Fruit fly (Drosophila melanogaster) whole organism, embryonic: ENCODE measurements around the gene sima.

ENCODE experiments used
- Adf1 ChIP-seq: fragments of 200-800 bp; sonication (Bioruptor generic); IDR thresholded peaks from 2 replicates; pipeline ENCODE4 v1.3.6; 2022; ENCODE audit warnings: missing biosample characterization, missing genetic modification characterization
- BtbVII ChIP-seq: fragments of 200-800 bp; sonication (Bioruptor generic); optimal IDR thresholded peaks from 3 replicates; lab custom pipeline; 2017; ENCODE audit warnings: missing biosample characterization, mild to moderate bottlenecking, missing genetic modification characterization
- CG10543 ChIP-seq: fragments of 200-800 bp; sonication (Bioruptor generic); optimal IDR thresholded peaks from 3 replicates; lab custom pipeline; 2017; ENCODE audit warnings: missing biosample characterization, mild to moderate bottlenecking, missing genetic modification characterization, moderate library complexity
- CG10654 ChIP-seq: fragments of 200-800 bp; sonication (Bioruptor generic); optimal IDR thresholded peaks from 2 replicates; lab custom pipeline; 2016; ENCODE audit warnings: missing biosample characterization, missing genetic modification characterization
- CG12391 ChIP-seq: fragments of 200-800 bp; sonication (Bioruptor generic); optimal IDR thresholded peaks from 3 replicates; lab custom pipeline; 2018; ENCODE audit warnings: missing biosample characterization, mild to moderate bottlenecking, missing genetic modification characterization, moderate library complexity
- CG13287 ChIP-seq: fragments of 200-800 bp; sonication (Bioruptor generic); IDR thresholded peaks from 2 replicates; pipeline ENCODE4 v1.3.6; 2022; ENCODE audit warnings: missing biosample characterization, missing genetic modification characterization; ENCODE audit not compliant: partially characterized antibody
- CG13296 ChIP-seq: fragments of 200-800 bp; sonication (Bioruptor generic); optimal IDR thresholded peaks from 3 replicates; lab custom pipeline; 2018; ENCODE audit warnings: missing biosample characterization, mild to moderate bottlenecking, missing genetic modification characterization
- CG14710 ChIP-seq: fragments of 200-800 bp; sonication (Bioruptor generic); optimal IDR thresholded peaks from 3 replicates; lab custom pipeline; 2019; ENCODE audit warnings: missing biosample characterization, mild to moderate bottlenecking, missing genetic modification characterization, moderate library complexity
- CG16813 ChIP-seq: fragments of 200-800 bp; sonication (Bioruptor generic); IDR thresholded peaks from 3 replicates; pipeline ENCODE4 v1.3.6; 2022; ENCODE audit warnings: missing biosample characterization, missing genetic modification characterization; ENCODE audit not compliant: partially characterized antibody
- CG17829 ChIP-seq: fragments of 200-800 bp; optimal IDR thresholded peaks from 2 replicates; lab custom pipeline; 2019; ENCODE audit warnings: missing biosample characterization, mild to moderate bottlenecking, missing genetic modification characterization, moderate library complexity
- CG18599 ChIP-seq: fragments of 200-800 bp; sonication (Bioruptor generic); optimal IDR thresholded peaks from 3 replicates; lab custom pipeline; 2017; ENCODE audit warnings: missing biosample characterization, missing genetic modification characterization, mild to moderate bottlenecking, moderate library complexity, missing genetic modification reagents
- CG2875 ChIP-seq: fragments of 200-800 bp; sonication (Bioruptor generic); optimal IDR thresholded peaks from 2 replicates; lab custom pipeline; 2017; ENCODE audit warnings: missing biosample characterization, mild to moderate bottlenecking, missing genetic modification characterization, missing genetic modification reagents
- CG2889 ChIP-seq: fragments of 200-800 bp; sonication (Bioruptor generic); IDR thresholded peaks from 3 replicates; pipeline ENCODE4 v1.3.6; 2022; ENCODE audit warnings: missing biosample characterization, missing genetic modification characterization
- CG31441 ChIP-seq: fragments of 200-800 bp; sonication (Bioruptor generic); IDR thresholded peaks from 2 replicates; pipeline ENCODE4 v1.3.6; 2022; ENCODE audit warnings: missing biosample characterization, missing genetic modification characterization
- CG33213 ChIP-seq: fragments of 200-800 bp; sonication (Bioruptor generic); optimal IDR thresholded peaks from 3 replicates; lab custom pipeline; 2016; ENCODE audit warnings: missing biosample characterization, missing genetic modification characterization
- CG34422 ChIP-seq: fragments of 200-800 bp; sonication (Bioruptor generic); IDR thresholded peaks from 3 replicates; pipeline ENCODE4 v1.3.6; 2022; ENCODE audit warnings: missing biosample characterization, missing genetic modification characterization
- CG6791 ChIP-seq: fragments of 200-800 bp; sonication (Bioruptor generic); IDR thresholded peaks from 3 replicates; pipeline ENCODE4 v1.3.6; 2022; ENCODE audit warnings: missing biosample characterization, missing genetic modification characterization; ENCODE audit not compliant: partially characterized antibody
- CG7928 ChIP-seq: fragments of 200-800 bp; sonication (Bioruptor generic); optimal IDR thresholded peaks from 2 replicates; lab custom pipeline; 2017; ENCODE audit warnings: missing biosample characterization, mild to moderate bottlenecking, missing genetic modification characterization
- CG8290 ChIP-seq, 3 experiments: fragments of 200-800 bp; sonication (Bioruptor generic); optimal IDR thresholded peaks; 2 replicates each; lab custom pipeline; 2016 to 2019; ENCODE audit warnings: missing biosample characterization in 3 of 3, missing genetic modification characterization in 3 of 3, mild to moderate bottlenecking in 2 of 3, moderate library complexity in 1 of 3
- Camta ChIP-seq: fragments of 200-800 bp; sonication (Bioruptor generic); optimal IDR thresholded peaks from 2 replicates; lab custom pipeline; 2016; ENCODE audit warnings: missing biosample characterization, missing genetic modification characterization
- CoRest ChIP-seq: fragments of 200-800 bp; sonication (Bioruptor generic); optimal IDR thresholded peaks from 3 replicates; lab custom pipeline; 2018; ENCODE audit warnings: missing biosample characterization, mild to moderate bottlenecking, missing genetic modification characterization, moderate library complexity
- Dad ChIP-seq: fragments of 200-800 bp; sonication (Bioruptor generic); optimal IDR thresholded peaks from 3 replicates; lab custom pipeline; 2016; ENCODE audit warnings: missing biosample characterization, missing genetic modification characterization
- Doc2 ChIP-seq: fragments of 200-800 bp; sonication (Bioruptor generic); IDR thresholded peaks from 2 replicates; pipeline ENCODE4 v1.3.6; 2022; ENCODE audit warnings: missing biosample characterization, missing genetic modification characterization
- Drgx ChIP-seq: fragments of 200-800 bp; sonication (Bioruptor generic); IDR thresholded peaks from 2 replicates; pipeline ENCODE4 v1.3.6; 2022; ENCODE audit warnings: missing biosample characterization, missing genetic modification characterization
- E2f1 ChIP-seq: fragments of 200-800 bp; sonication (Bioruptor generic); IDR thresholded peaks from 2 replicates; pipeline ENCODE4 v1.3.6; 2022; ENCODE audit warnings: missing biosample characterization, missing genetic modification characterization
- E2f2 ChIP-seq: fragments of 200-800 bp; sonication (Bioruptor generic); IDR thresholded peaks from 2 replicates; pipeline ENCODE4 v1.3.6; 2022; ENCODE audit warnings: missing biosample characterization, missing genetic modification characterization
- Elba2 ChIP-seq: fragments of 200-800 bp; sonication (Bioruptor generic); optimal IDR thresholded peaks from 3 replicates; lab custom pipeline; 2016; ENCODE audit warnings: missing biosample characterization, missing genetic modification characterization
- Hr39 ChIP-seq: fragments of >200 bp; optimal IDR thresholded peaks from 2 replicates; lab custom pipeline; 2017
- Lhr ChIP-seq: fragments of 200-800 bp; sonication (Bioruptor generic); optimal IDR thresholded peaks from 3 replicates; lab custom pipeline; 2017; ENCODE audit warnings: mild to moderate bottlenecking, missing biosample characterization, missing genetic modification reagents, missing genetic modification characterization
- NFAT ChIP-seq: fragments of 200-800 bp; sonication (Bioruptor generic); IDR thresholded peaks from 2 replicates; pipeline ENCODE4 v1.3.6; 2022; ENCODE audit warnings: missing biosample characterization, missing genetic modification characterization
- Ptx1 ChIP-seq: fragments of 200-800 bp; sonication (Bioruptor generic); IDR thresholded peaks from 2 replicates; pipeline ENCODE4 v1.3.6; 2022; ENCODE audit warnings: missing biosample characterization, missing genetic modification characterization
- Spps ChIP-seq: fragments of 200-800 bp; sonication (Bioruptor generic); optimal IDR thresholded peaks from 2 replicates; lab custom pipeline; 2018; ENCODE audit warnings: missing biosample characterization, mild to moderate bottlenecking, missing genetic modification characterization
- abd-A ChIP-seq: fragments of 200-800 bp; sonication (Bioruptor generic); optimal IDR thresholded peaks from 3 replicates; lab custom pipeline; 2019; ENCODE audit warnings: missing biosample characterization, mild to moderate bottlenecking, missing genetic modification characterization, moderate library complexity
- cas ChIP-seq: fragments of 200-800 bp; sonication (Bioruptor generic); IDR thresholded peaks from 2 replicates; pipeline ENCODE4 v1.3.6; 2022; ENCODE audit warnings: missing biosample characterization, missing genetic modification characterization
- caup ChIP-seq: fragments of 200-800 bp; sonication (Bioruptor generic); optimal IDR thresholded peaks from 3 replicates; lab custom pipeline; 2017; ENCODE audit warnings: missing biosample characterization, mild to moderate bottlenecking, missing genetic modification characterization, moderate library complexity; ENCODE audit not compliant: severe bottlenecking
- chinmo ChIP-seq: fragments of 200-800 bp; sonication (Bioruptor generic); IDR thresholded peaks from 4 replicates; pipeline ENCODE4 v1.3.6; 2022; ENCODE audit warnings: missing biosample characterization, missing genetic modification characterization; ENCODE audit not compliant: partially characterized antibody
- dmrt99B ChIP-seq: fragments of 200-800 bp; sonication (Bioruptor generic); optimal IDR thresholded peaks from 2 replicates; lab custom pipeline; 2018; ENCODE audit warnings: missing biosample characterization, mild to moderate bottlenecking, missing genetic modification characterization, moderate library complexity
- hbn ChIP-seq: fragments of 200-800 bp; sonication (Bioruptor generic); IDR thresholded peaks from 2 replicates; pipeline ENCODE4 v1.3.6; 2022; ENCODE audit warnings: missing biosample characterization, missing genetic modification characterization; ENCODE audit not compliant: partially characterized antibody
- inv ChIP-seq: fragments of 200-800 bp; sonication (Bioruptor generic); IDR thresholded peaks from 2 replicates; pipeline ENCODE4 v1.3.6; 2022; ENCODE audit warnings: missing biosample characterization, missing genetic modification characterization; ENCODE audit not compliant: partially characterized antibody
- knrl ChIP-seq: fragments of 200-800 bp; sonication (Bioruptor generic); IDR thresholded peaks from 3 replicates; pipeline ENCODE4 v1.3.6; 2022; ENCODE audit warnings: missing biosample characterization, missing genetic modification characterization; ENCODE audit not compliant: partially characterized antibody
- odd ChIP-seq: fragments of 200-800 bp; sonication (Bioruptor generic); optimal IDR thresholded peaks from 2 replicates; lab custom pipeline; 2017; ENCODE audit warnings: missing biosample characterization, mild to moderate bottlenecking, missing genetic modification characterization
- phol ChIP-seq: fragments of 200-800 bp; sonication (Bioruptor generic); optimal IDR thresholded peaks from 3 replicates; lab custom pipeline; 2018; ENCODE audit warnings: missing biosample characterization, mild to moderate bottlenecking, missing genetic modification characterization, moderate library complexity
- pita ChIP-seq: fragments of 200-800 bp; sonication (Bioruptor generic); optimal IDR thresholded peaks from 2 replicates; lab custom pipeline; 2017; ENCODE audit warnings: missing biosample characterization, mild to moderate bottlenecking, missing genetic modification characterization
- pzg ChIP-seq: fragments of 200-800 bp; sonication (Bioruptor generic); optimal IDR thresholded peaks from 3 replicates; lab custom pipeline; 2018; ENCODE audit warnings: missing biosample characterization, mild to moderate bottlenecking, missing genetic modification characterization, moderate library complexity
- run ChIP-seq: fragments of 200-800 bp; sonication (Bioruptor generic); optimal IDR thresholded peaks from 3 replicates; lab custom pipeline; 2018; ENCODE audit warnings: missing biosample characterization, mild to moderate bottlenecking, missing genetic modification characterization
- slou ChIP-seq: fragments of 200-800 bp; sonication (Bioruptor generic); optimal IDR thresholded peaks from 3 replicates; lab custom pipeline; 2016; ENCODE audit warnings: missing biosample characterization, missing genetic modification characterization
- so ChIP-seq: fragments of 200-800 bp; sonication (Bioruptor generic); IDR thresholded peaks from 3 replicates; pipeline ENCODE4 v1.3.6; 2022; ENCODE audit warnings: missing biosample characterization, missing genetic modification characterization
- tgo ChIP-seq: fragments of 200-800 bp; sonication (Bioruptor generic); IDR thresholded peaks from 3 replicates; pipeline ENCODE4 v1.3.6; 2022; ENCODE audit warnings: missing biosample characterization, missing genetic modification characterization
- vnd ChIP-seq: fragments of 200-800 bp; sonication (Bioruptor generic); IDR thresholded peaks from 3 replicates; pipeline ENCODE4 v1.3.6; 2022; ENCODE audit warnings: missing biosample characterization, missing genetic modification characterization; ENCODE audit not compliant: partially characterized antibody
- z ChIP-seq: fragments of 200-800 bp; sonication (Bioruptor generic); IDR thresholded peaks from 3 replicates; pipeline ENCODE4 v1.3.6; 2022; ENCODE audit warnings: missing biosample characterization, missing genetic modification characterization

The sima gene

DNA sequence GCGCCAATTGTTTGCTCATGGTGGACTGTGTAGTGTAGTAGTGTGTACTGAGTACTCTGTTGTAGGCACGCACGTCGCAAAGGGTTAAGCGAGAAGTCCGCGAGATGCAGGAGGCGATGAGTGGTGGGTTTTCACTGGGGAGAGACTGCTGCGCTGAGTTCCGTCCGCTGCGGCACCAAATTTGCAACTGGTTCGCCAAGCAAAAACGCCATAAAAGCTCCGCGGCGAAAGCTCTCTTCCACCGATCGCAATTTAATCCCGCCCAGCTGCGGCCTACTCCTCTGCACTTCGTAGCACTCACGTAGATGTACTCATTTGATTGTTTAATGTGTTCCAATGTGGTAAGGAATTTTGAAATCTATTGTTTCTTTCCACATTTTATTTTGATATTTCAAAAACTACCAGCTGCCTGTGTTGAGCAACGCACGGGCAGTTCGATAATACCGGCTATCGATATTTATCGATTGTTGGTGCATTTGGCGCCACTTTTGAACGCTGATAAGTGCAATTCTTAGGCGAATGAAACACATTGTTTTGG is 43.1 kb upstream of the sima start, which contains the start of gene CG7920 (continued):
- TF ChIP-seq knrl (GFP tag; lab: Robert Waterston, UW), result peak; percentile 76
- peak; percentile 12; the same call in 1 of the 2 replicates for TF ChIP-seq NFAT (GFP tag; lab: Robert Waterston, UW)
- peak; percentile 75 for TF ChIP-seq CG16813
- no peak for TF ChIP-seq so (GFP tag; lab: Robert Waterston, UW)
- no peak for TF ChIP-seq slou
- no peak for TF ChIP-seq run (tag; lab: Kevin White, UChicago)
- peak; percentile 50; the same call in 1 of the 2 replicates for TF ChIP-seq Drgx (GFP tag; lab: Robert Waterston, UW)
- no peak for TF ChIP-seq Camta (GFP tag; lab: Kevin White, UChicago)
- TF ChIP-seq pzg, result peak; percentile 86
- TF ChIP-seq CG7928, result no peak
- peak; percentile 42 for TF ChIP-seq CG33213 (GFP tag; lab: Kevin White, UChicago)
- peak; percentile 99 for TF ChIP-seq E2f2 (GFP tag; lab: Robert Waterston, UW)
- peak; percentile 37 for TF ChIP-seq odd
- TF ChIP-seq vnd (GFP tag; lab: Robert Waterston, UW), result peak; percentile 75
- TF ChIP-seq Hr39, result no peak
- no peak for TF ChIP-seq CG10654 (GFP tag; lab: Kevin White, UChicago)
- peak; percentile 89 for TF ChIP-seq CG13287 (GFP tag; lab: Robert Waterston, UW)
- TF ChIP-seq chinmo (GFP tag; lab: Robert Waterston, UW), result peak; percentile 76; the same call in 2 of the 4 replicates
- peak; percentile 48 for TF ChIP-seq BtbVII (GFP tag; lab: Kevin White, UChicago)
- TF ChIP-seq phol (tag; lab: Kevin White, UChicago), result peak; percentile 56
- peak; percentile 46; the same call in 1 of the 2 replicates for TF ChIP-seq inv (GFP tag; lab: Robert Waterston, UW)
- peak; percentile 2 for TF ChIP-seq CG8290 (GFP tag; optimal IDR thresholded peaks at IDR 0.05; lab: Kevin White, UChicago)
- peak in 1 of 2 experiments; percentile 46 for TF ChIP-seq CG8290 (tag; optimal IDR thresholded peaks at IDR 0.05; lab: Kevin White, UChicago)
- TF ChIP-seq Spps (tag; lab: Kevin White, UChicago), result no peak
- 0 out of 3 replicates have a peak, but pooled peaks have one; percentile 53 for TF ChIP-seq z (GFP tag; lab: Robert Waterston, UW)
- TF ChIP-seq Lhr (GFP tag; lab: Kevin White, UChicago), result peak; percentile 30
- no peak for TF ChIP-seq Dad (GFP tag; lab: Kevin White, UChicago)
- TF ChIP-seq CG2875 (GFP tag; lab: Kevin White, UChicago), result no peak
- TF ChIP-seq CG17829 (tag; lab: Kevin White, UChicago), result peak; percentile 41
- TF ChIP-seq CG14710 (tag; lab: Kevin White, UChicago), result peak; percentile 39
- TF ChIP-seq CG2889 (GFP tag; lab: Robert Waterston, UW), result 0 out of 3 replicates have a peak, but pooled peaks have one; percentile 16
- no peak for TF ChIP-seq pita (GFP tag; lab: Kevin White, UChicago)
- TF ChIP-seq Elba2 (GFP tag; lab: Kevin White, UChicago), result no peak
- TF ChIP-seq CG13296, result peak; percentile 48
- TF ChIP-seq CG34422 (GFP tag; lab: Robert Waterston, UW), result peak; percentile 55; the same call in 2 of the 3 replicates
- no peak; the same call in 1 of the 2 replicates for TF ChIP-seq Adf1 (GFP tag; lab: Robert Waterston, UW)
- TF ChIP-seq caup (GFP tag; lab: Kevin White, UChicago), result peak; percentile 52
- no peak for TF ChIP-seq dmrt99B (tag; lab: Kevin White, UChicago)
- peak; percentile 37 for TF ChIP-seq abd-A (tag; lab: Kevin White, UChicago)

DNA sequence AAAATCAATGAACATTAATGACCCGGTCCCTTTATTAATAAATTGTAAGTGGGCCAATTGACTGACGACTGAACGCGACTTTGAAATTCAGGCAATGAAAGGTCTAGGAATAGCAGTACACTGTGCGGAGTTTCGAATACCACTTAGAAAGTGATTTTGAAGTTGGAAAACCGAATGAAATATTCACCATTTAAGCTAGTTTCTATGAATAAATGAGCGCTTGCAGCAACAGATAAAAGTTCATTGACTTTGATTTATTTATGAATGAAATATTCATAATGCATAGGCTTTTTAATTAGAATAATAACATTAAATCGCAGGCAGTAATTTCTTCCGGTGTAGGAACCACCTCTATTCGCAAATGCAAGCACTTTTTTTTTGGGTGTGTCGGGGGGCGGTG is 37.1 kb upstream of the sima start:
- no peak for TF ChIP-seq hbn (GFP tag; lab: Robert Waterston, UW)
- peak; percentile 30 for TF ChIP-seq CG12391 (tag; lab: Kevin White, UChicago)
- peak; percentile 6 for TF ChIP-seq CoRest (tag; lab: Kevin White, UChicago)
- no peak; the same call in 2 of the 3 replicates for TF ChIP-seq tgo
- TF ChIP-seq cas (GFP tag; lab: Robert Waterston, UW), result no peak
- peak; percentile 45 for TF ChIP-seq CG18599 (GFP tag; lab: Kevin White, UChicago)
- TF ChIP-seq CG31441, result peak; percentile 24; the same call in 1 of the 2 replicates
- no peak for TF ChIP-seq CG10543
- no peak for TF ChIP-seq E2f1 (GFP tag; lab: Robert Waterston, UW)
- TF ChIP-seq Ptx1 (GFP tag; lab: Robert Waterston, UW), result 0 out of 2 replicates have a peak, but pooled peaks have one; percentile 31
- no peak for TF ChIP-seq CG6791 (GFP tag; lab: Robert Waterston, UW)
- TF ChIP-seq Doc2 (GFP tag; lab: Robert Waterston, UW), result no peak
